Fruit fly (Drosophila melanogaster) whole organism, embryonic: Measurements from ENCODE around the gene feo.

Source experiments
- CG10979 ChIP-seq: fragments of 200-800 bp; sonication (Bioruptor generic); optimal IDR thresholded peaks from 2 replicates; lab custom pipeline; 2018; ENCODE audit warnings: missing biosample characterization, mild to moderate bottlenecking, missing genetic modification characterization, moderate library complexity
- CG11085 ChIP-seq: fragments of 200-800 bp; sonication (Bioruptor generic); IDR thresholded peaks from 2 replicates; pipeline ENCODE4 v1.3.6; 2022; ENCODE audit warnings: missing biosample characterization, missing genetic modification characterization
- CG11695 ChIP-seq: fragments of 200-800 bp; sonication (Bioruptor generic); IDR thresholded peaks from 3 replicates; pipeline ENCODE4 v1.3.6; 2022; ENCODE audit warnings: missing biosample characterization, missing genetic modification characterization
- CG12299 ChIP-seq: fragments of 200-800 bp; sonication (Bioruptor generic); optimal IDR thresholded peaks from 2 replicates; lab custom pipeline; 2018; ENCODE audit warnings: missing biosample characterization, mild to moderate bottlenecking, missing genetic modification characterization
- CG12769 ChIP-seq: fragments of 200-800 bp; sonication (Bioruptor generic); optimal IDR thresholded peaks from 2 replicates; lab custom pipeline; 2019; ENCODE audit warnings: missing biosample characterization, mild to moderate bottlenecking, missing genetic modification characterization, moderate library complexity
- CG13775 ChIP-seq: fragments of 200-800 bp; sonication (Bioruptor generic); optimal IDR thresholded peaks from 3 replicates; lab custom pipeline; 2017; ENCODE audit warnings: missing biosample characterization, mild to moderate bottlenecking, missing genetic modification characterization
- CG1602 ChIP-seq: fragments of 200-800 bp; sonication (Bioruptor generic); optimal IDR thresholded peaks from 3 replicates; lab custom pipeline; 2016; ENCODE audit warnings: missing biosample characterization, missing genetic modification characterization
- CG17186 ChIP-seq: fragments of 200-800 bp; sonication (Bioruptor generic); optimal IDR thresholded peaks from 3 replicates; lab custom pipeline; 2017; ENCODE audit warnings: missing biosample characterization, missing genetic modification reagents, missing genetic modification characterization
- CG17829 ChIP-seq: fragments of 200-800 bp; optimal IDR thresholded peaks from 2 replicates; lab custom pipeline; 2019; ENCODE audit warnings: missing biosample characterization, mild to moderate bottlenecking, missing genetic modification characterization, moderate library complexity
- CG3065 ChIP-seq: fragments of 200-800 bp; sonication (Bioruptor generic); optimal IDR thresholded peaks from 2 replicates; lab custom pipeline; 2016; ENCODE audit warnings: missing biosample characterization, missing genetic modification characterization
- CG31365 ChIP-seq: fragments of 200-800 bp; sonication (Bioruptor generic); optimal IDR thresholded peaks from 2 replicates; lab custom pipeline; 2018; ENCODE audit warnings: missing biosample characterization, mild to moderate bottlenecking, missing genetic modification characterization
- CG3838 ChIP-seq: fragments of 200-800 bp; sonication (Bioruptor generic); optimal IDR thresholded peaks from 3 replicates; lab custom pipeline; 2016; ENCODE audit warnings: missing biosample characterization, missing genetic modification characterization
- CG4328 ChIP-seq: fragments of 200-800 bp; sonication (Bioruptor generic); optimal IDR thresholded peaks from 3 replicates; lab custom pipeline; 2017; ENCODE audit warnings: missing biosample characterization, missing genetic modification reagents, missing genetic modification characterization
- CG6854 ChIP-seq: fragments of 200-800 bp; sonication (Bioruptor generic); optimal IDR thresholded peaks from 3 replicates; lab custom pipeline; 2017; ENCODE audit warnings: missing biosample characterization, mild to moderate bottlenecking, missing genetic modification characterization
- CG7357 ChIP-seq: fragments of 200-800 bp; sonication (Bioruptor generic); IDR thresholded peaks from 3 replicates; pipeline ENCODE4 v1.3.6; 2022; ENCODE audit warnings: missing biosample characterization, missing genetic modification characterization
- CG7372 ChIP-seq: fragments of 200-800 bp; sonication (Bioruptor generic); IDR thresholded peaks from 2 replicates; pipeline ENCODE4 v1.3.6; 2022; ENCODE audit warnings: missing biosample characterization, missing genetic modification characterization
- CG7987 ChIP-seq: fragments of 200-800 bp; sonication (Bioruptor generic); optimal IDR thresholded peaks from 2 replicates; lab custom pipeline; 2018; ENCODE audit warnings: missing biosample characterization, mild to moderate bottlenecking, missing genetic modification characterization, moderate library complexity
- CG8388 ChIP-seq: fragments of 200-800 bp; sonication (Bioruptor generic); optimal IDR thresholded peaks from 2 replicates; lab custom pipeline; 2019; ENCODE audit warnings: missing biosample characterization, mild to moderate bottlenecking, missing genetic modification characterization, moderate library complexity
- CG9797 ChIP-seq: fragments of 200-800 bp; sonication (Bioruptor generic); optimal IDR thresholded peaks from 3 replicates; lab custom pipeline; 2018; ENCODE audit warnings: missing biosample characterization, mild to moderate bottlenecking, missing genetic modification characterization
- CkIIα-i1 ChIP-seq: fragments of 200-800 bp; sonication (Bioruptor generic); IDR thresholded peaks from 2 replicates; pipeline ENCODE4 v1.3.6; 2022; ENCODE audit warnings: missing biosample characterization, missing genetic modification characterization
- CoRest ChIP-seq: fragments of 200-800 bp; sonication (Bioruptor generic); optimal IDR thresholded peaks from 3 replicates; lab custom pipeline; 2018; ENCODE audit warnings: missing biosample characterization, mild to moderate bottlenecking, missing genetic modification characterization, moderate library complexity
- Dbx ChIP-seq: fragments of 200-800 bp; sonication (Bioruptor generic); IDR thresholded peaks from 3 replicates; pipeline ENCODE4 v1.3.6; 2022; ENCODE audit warnings: missing biosample characterization, missing genetic modification characterization
- GATAe ChIP-seq: fragments of 200-800 bp; sonication (Bioruptor generic); conservative IDR thresholded peaks from 2 replicates; pipeline ENCODE4 v1.3.6; 2022; ENCODE audit warnings: missing biosample characterization, missing genetic modification characterization
- HLH54F ChIP-seq: fragments of 200-800 bp; sonication (Bioruptor generic); optimal IDR thresholded peaks from 3 replicates; lab custom pipeline; 2016; ENCODE audit warnings: missing biosample characterization, missing genetic modification characterization
- Hmx ChIP-seq: fragments of 200-800 bp; sonication (Bioruptor generic); optimal IDR thresholded peaks from 2 replicates; lab custom pipeline; 2016; ENCODE audit warnings: missing biosample characterization, missing genetic modification characterization
- Hr51 ChIP-seq, 2 experiments: fragments of 200-800 bp; sonication (Bioruptor generic); optimal IDR thresholded peaks; 2 replicates in 1 of 2; 3 replicates in 1 of 2; lab custom pipeline; 2016 to 2018; ENCODE audit warnings: missing biosample characterization in 2 of 2, missing genetic modification characterization in 2 of 2, mild to moderate bottlenecking in 1 of 2, moderate library complexity in 1 of 2
- Lhr ChIP-seq: fragments of 200-800 bp; sonication (Bioruptor generic); optimal IDR thresholded peaks from 3 replicates; lab custom pipeline; 2017; ENCODE audit warnings: mild to moderate bottlenecking, missing biosample characterization, missing genetic modification reagents, missing genetic modification characterization
- Mrtf ChIP-seq: fragments of 200-800 bp; sonication (Bioruptor generic); IDR thresholded peaks from 3 replicates; pipeline ENCODE4 v1.3.6; 2022; ENCODE audit warnings: missing biosample characterization, missing genetic modification characterization
- Oaz ChIP-seq: fragments of 200-800 bp; sonication (Bioruptor generic); IDR thresholded peaks from 2 replicates; pipeline ENCODE4 v1.3.6; 2022; ENCODE audit warnings: missing biosample characterization, missing genetic modification characterization
- Optix ChIP-seq: fragments of 200-800 bp; sonication (Bioruptor generic); IDR thresholded peaks from 3 replicates; pipeline ENCODE4 v1.3.6; 2022; ENCODE audit warnings: missing biosample characterization, missing genetic modification characterization
- Scr ChIP-seq: fragments of 200-800 bp; sonication (Bioruptor generic); IDR thresholded peaks from 2 replicates; pipeline ENCODE4 v1.3.6; 2022; ENCODE audit warnings: missing biosample characterization, missing genetic modification characterization; ENCODE audit not compliant: partially characterized antibody
- Sin3A ChIP-seq: fragments of >200 bp; optimal IDR thresholded peaks from 2 replicates; lab custom pipeline; 2018
- Xbp1 ChIP-seq: fragments of 200-800 bp; sonication (Bioruptor generic); optimal IDR thresholded peaks from 3 replicates; lab custom pipeline; 2016; ENCODE audit warnings: missing biosample characterization, mild to moderate bottlenecking, missing genetic modification characterization
- ara ChIP-seq: fragments of 200-800 bp; sonication (Bioruptor generic); IDR thresholded peaks from 2 replicates; pipeline ENCODE4 v1.3.6; 2022; ENCODE audit warnings: missing biosample characterization, missing genetic modification characterization
- ci ChIP-seq: fragments of 200-800 bp; sonication (Bioruptor generic); IDR thresholded peaks from 3 replicates; pipeline ENCODE4 v1.3.6; 2022; ENCODE audit warnings: missing biosample characterization, missing genetic modification characterization
- ems ChIP-seq: fragments of 200-800 bp; sonication (Bioruptor generic); optimal IDR thresholded peaks from 3 replicates; lab custom pipeline; 2016; ENCODE audit warnings: missing biosample characterization, missing genetic modification characterization
- eve ChIP-seq, 2 experiments: fragments of >200 bp; optimal IDR thresholded peaks; 2 replicates each; lab custom pipeline; 2017; ENCODE audit warnings: missing biosample characterization in 2 of 2, missing genetic modification characterization in 2 of 2
- fd64A ChIP-seq: fragments of 200-800 bp; sonication (Bioruptor generic); optimal IDR thresholded peaks from 3 replicates; lab custom pipeline; 2018; ENCODE audit warnings: missing biosample characterization, mild to moderate bottlenecking, missing genetic modification characterization
- gfzf ChIP-seq: fragments of 200-800 bp; sonication (Bioruptor generic); optimal IDR thresholded peaks from 2 replicates; lab custom pipeline; 2016; ENCODE audit warnings: missing biosample characterization, mild to moderate bottlenecking, missing genetic modification characterization, moderate library complexity
- hkb ChIP-seq, 2 experiments: fragments of 200-800 bp in 1 of 2; fragments of >200 bp in 1 of 2; sonication (Bioruptor generic) in 1 of 2; IDR thresholded peaks in 1 of 2; optimal IDR thresholded peaks in 1 of 2; 2 replicates each; pipeline versions ENCODE4 v1.3.6 to Lab custom; 2017 to 2022; ENCODE audit warnings: missing biosample characterization in 1 of 2, missing genetic modification characterization in 1 of 2
- kay ChIP-seq: fragments of 200-800 bp; sonication (Bioruptor generic); optimal IDR thresholded peaks from 2 replicates; lab custom pipeline; 2016; ENCODE audit warnings: missing biosample characterization, missing genetic modification characterization
- mam ChIP-seq: fragments of 200-800 bp; sonication (Bioruptor generic); optimal IDR thresholded peaks from 3 replicates; lab custom pipeline; 2016; ENCODE audit warnings: missing biosample characterization, missing genetic modification characterization
- onecut ChIP-seq: fragments of 200-800 bp; sonication (Bioruptor generic); IDR thresholded peaks from 2 replicates; pipeline ENCODE4 v1.3.6; 2022; ENCODE audit warnings: missing biosample characterization, missing genetic modification characterization
- pb ChIP-seq: fragments of 200-800 bp; sonication (Bioruptor generic); optimal IDR thresholded peaks from 3 replicates; lab custom pipeline; 2016; ENCODE audit warnings: missing biosample characterization, missing genetic modification characterization
- repo ChIP-seq: fragments of 200-800 bp; sonication (Bioruptor generic); optimal IDR thresholded peaks from 2 replicates; lab custom pipeline; 2016; ENCODE audit warnings: missing biosample characterization, missing genetic modification characterization
- run ChIP-seq: fragments of 200-800 bp; sonication (Bioruptor generic); optimal IDR thresholded peaks from 3 replicates; lab custom pipeline; 2018; ENCODE audit warnings: missing biosample characterization, mild to moderate bottlenecking, missing genetic modification characterization
- sens ChIP-seq: fragments of 200-800 bp; sonication (Bioruptor generic); peaks from one replicate; lab custom pipeline; 2016; ENCODE audit warnings: missing biosample characterization, missing genetic modification characterization
- sisA ChIP-seq: fragments of 200-800 bp; sonication (Bioruptor generic); IDR thresholded peaks from 2 replicates; pipeline ENCODE4 v1.3.6; 2022; ENCODE audit warnings: missing biosample characterization, missing genetic modification characterization
- sr ChIP-seq: fragments of 200-800 bp; sonication (Bioruptor generic); IDR thresholded peaks from 3 replicates; pipeline ENCODE4 v1.3.6; 2022; ENCODE audit warnings: missing biosample characterization, missing genetic modification characterization
- stc ChIP-seq: fragments of 200-800 bp; sonication (Bioruptor generic); IDR thresholded peaks from 2 replicates; pipeline ENCODE4 v1.3.6; 2022; ENCODE audit warnings: missing biosample characterization, missing genetic modification characterization
- tna ChIP-seq: fragments of 200-800 bp; sonication (Bioruptor generic); IDR thresholded peaks from 2 replicates; pipeline ENCODE4 v1.3.6; 2022; ENCODE audit warnings: missing biosample characterization, missing genetic modification characterization; ENCODE audit not compliant: partially characterized antibody
- z ChIP-seq: fragments of 200-800 bp; sonication (Bioruptor generic); IDR thresholded peaks from 3 replicates; pipeline ENCODE4 v1.3.6; 2022; ENCODE audit warnings: missing biosample characterization, missing genetic modification characterization

The feo gene

dm6 chrX:10857376-10857775 lies 2.7 kb upstream of the feo start, which contains the start of the genes sofe and CG2186 (continued):
- TF ChIP-seq CG7987 (GFP tag; lab: Kevin White, UChicago) (no peak), Sin3A (lab: Kevin White, UChicago) (peak; percentile 87), Hmx (GFP tag; lab: Kevin White, UChicago) (no peak), run (tag; lab: Kevin White, UChicago) (no peak), Optix (GFP tag; lab: Robert Waterston, UW) (no peak), CG1602 (GFP tag; lab: Kevin White, UChicago) (peak; percentile 58), kay (GFP tag; lab: Kevin White, UChicago) (no peak), Oaz (no peak), sisA (GFP tag; lab: Robert Waterston, UW) (peak; percentile 54), gfzf (GFP tag; lab: Kevin White, UChicago) (peak; percentile 38), CG7357 (peak; percentile 43; the same call in 1 of the 3 replicates), Xbp1 (GFP tag; lab: Kevin White, UChicago) (peak; percentile 66), CoRest (tag; lab: Kevin White, UChicago) (peak; percentile 67), sens (GFP tag; lab: Kevin White, UChicago) (peak; percentile 92), CG13775 (GFP tag; lab: Kevin White, UChicago) (peak; percentile 57), eve (GFP tag; optimal IDR thresholded peaks at IDR 0.05; lab: Kevin White, UChicago) (no peak), CG8388 (GFP tag; lab: Kevin White, UChicago) (peak; percentile 29), ara (GFP tag; lab: Robert Waterston, UW) (no peak), HLH54F (peak; percentile 54), Mrtf (GFP tag; lab: Robert Waterston, UW) (no peak), Scr (GFP tag; lab: Robert Waterston, UW) (peak; percentile 90), CG4328 (GFP tag; lab: Kevin White, UChicago) (no peak), z (no peak), mam (GFP tag; lab: Kevin White, UChicago) (peak; percentile 75), sr (no peak), CG12299 (tag; lab: Kevin White, UChicago) (peak; percentile 61), CG11695 (no peak), CG12769 (tag; lab: Kevin White, UChicago) (no peak), stc (GFP tag; lab: Robert Waterston, UW) (no peak), repo (GFP tag; lab: Kevin White, UChicago) (no peak), ci (GFP tag; lab: Robert Waterston, UW) (peak; percentile 60; the same call in 2 of the 3 replicates), CG17829 (tag; lab: Kevin White, UChicago) (peak; percentile 55), Lhr (peak; percentile 58), CG17186 (peak; percentile 68), CG3065 (GFP tag; lab: Kevin White, UChicago) (no peak), pb (GFP tag; lab: Kevin White, UChicago) (no peak), hkb (optimal IDR thresholded peaks at IDR 0.05; lab: Kevin White, UChicago) (no peak), hkb (GFP tag; IDR thresholded peaks at IDR 0.05; lab: Robert Waterston, UW) (0 out of 2 replicates have a peak, but pooled peaks have one; percentile 39), GATAe (GFP tag; lab: Robert Waterston, UW) (no peak), Dbx (GFP tag; lab: Robert Waterston, UW) (peak; percentile 57; the same call in 1 of the 3 replicates), tna (GFP tag; lab: Robert Waterston, UW) (peak; percentile 70), CG3838 (GFP tag; lab: Kevin White, UChicago) (no peak), ems (GFP tag; lab: Kevin White, UChicago) (peak; percentile 44), onecut (GFP tag; lab: Robert Waterston, UW) (no peak), CkIIα-i1 (GFP tag; lab: Robert Waterston, UW) (no peak), CG9797 (peak; percentile 55), CG10979 (tag; lab: Kevin White, UChicago) (peak; percentile 11), CG11085 (GFP tag; lab: Robert Waterston, UW) (no peak), CG7372 (0 out of 2 replicates have a peak, but pooled peaks have one; percentile 14), Hr51 (GFP tag; optimal IDR thresholded peaks at IDR 0.05; lab: Kevin White, UChicago) (peak; percentile 30 to 55), CG6854 (no peak), fd64A (GFP tag; lab: Kevin White, UChicago) (no peak), CG31365 (tag; lab: Kevin White, UChicago) (no peak)
